Worm (Caenorhabditis elegans) whole organism, L3 larva: Measurements from ENCODE around the gene srh-180.

Experiments used
- ceh-16 ChIP-seq: sonication (generic microtip); optimal IDR thresholded peaks from 2 replicates; lab custom pipeline; 2017; ENCODE audit warnings: missing biosample characterization, missing genetic modification characterization
- elt-2 ChIP-seq: sonication (generic microtip); optimal IDR thresholded peaks from 2 replicates; lab custom pipeline; 2016; ENCODE audit warnings: missing genetic modification reagents, mild to moderate bottlenecking, missing genetic modification characterization, missing compliant biosample characterization
- elt-3 ChIP-seq, 3 experiments: fragments of 150-350 bp in 1 of 3; sonication (generic microtip) in 2 of 3; optimal IDR thresholded peaks; 2 replicates in 2 of 3; 4 replicates in 1 of 3; lab custom pipeline; 2014 to 2017; ENCODE audit warnings: missing biosample characterization in 3 of 3, missing genetic modification characterization in 3 of 3
- fkh-2 ChIP-seq: fragments of 150-350 bp; optimal IDR thresholded peaks from 2 replicates; lab custom pipeline; 2014; ENCODE audit warnings: missing biosample characterization, missing genetic modification reagents, missing genetic modification characterization
- mdl-1 ChIP-seq: fragments of 150-350 bp; optimal IDR thresholded peaks from 2 replicates; lab custom pipeline; 2014; ENCODE audit warnings: missing biosample characterization, missing genetic modification characterization
- mml-1 ChIP-seq: fragments of 150-350 bp; sonication (generic microtip); optimal IDR thresholded peaks from 3 replicates; lab custom pipeline; 2014; ENCODE audit warnings: missing biosample characterization, missing genetic modification characterization
- nhr-23 ChIP-seq: fragments of 150-350 bp; optimal IDR thresholded peaks from 2 replicates; lab custom pipeline; 2014; ENCODE audit warnings: missing biosample characterization, missing genetic modification reagents, missing genetic modification characterization
- nhr-237 ChIP-seq: fragments of 150-350 bp; optimal IDR thresholded peaks from 2 replicates; lab custom pipeline; 2014; ENCODE audit warnings: missing biosample characterization, missing genetic modification characterization
- nhr-25 ChIP-seq: sonication (generic microtip); optimal IDR thresholded peaks from 2 replicates; lab custom pipeline; 2017; ENCODE audit warnings: missing biosample characterization, missing genetic modification characterization
- nhr-77 ChIP-seq: fragments of 150-350 bp; optimal IDR thresholded peaks from 2 replicates; lab custom pipeline; 2014; ENCODE audit warnings: missing biosample characterization, missing genetic modification characterization
- pha-4 ChIP-seq: fragments of 150-350 bp; optimal IDR thresholded peaks from 2 replicates; lab custom pipeline; 2014; ENCODE audit warnings: missing biosample characterization, missing genetic modification reagents, missing genetic modification characterization
- pqm-1 ChIP-seq: fragments of 150-350 bp; optimal IDR thresholded peaks from 2 replicates; lab custom pipeline; 2017; ENCODE audit warnings: missing biosample characterization, missing genetic modification characterization, inconsistent platforms
- sea-2 ChIP-seq: fragments of 150-350 bp; sonication (generic microtip); optimal IDR thresholded peaks from 4 replicates; lab custom pipeline; 2014; ENCODE audit warnings: missing biosample characterization, missing genetic modification reagents, missing genetic modification characterization
- snpc-4 ChIP-seq: fragments of 150-350 bp; optimal IDR thresholded peaks from 2 replicates; lab custom pipeline; 2014; ENCODE audit warnings: missing biosample characterization, missing genetic modification characterization
- unc-62 ChIP-seq: fragments of 150-350 bp; sonication (generic microtip); optimal IDR thresholded peaks from 4 replicates; lab custom pipeline; 2014; ENCODE audit warnings: missing biosample characterization, missing genetic modification reagents, missing genetic modification characterization
- zag-1 ChIP-seq: fragments of 150-350 bp; optimal IDR thresholded peaks from 2 replicates; lab custom pipeline; 2014; ENCODE audit warnings: missing biosample characterization, missing genetic modification characterization

The srh-180 gene

DNA sequence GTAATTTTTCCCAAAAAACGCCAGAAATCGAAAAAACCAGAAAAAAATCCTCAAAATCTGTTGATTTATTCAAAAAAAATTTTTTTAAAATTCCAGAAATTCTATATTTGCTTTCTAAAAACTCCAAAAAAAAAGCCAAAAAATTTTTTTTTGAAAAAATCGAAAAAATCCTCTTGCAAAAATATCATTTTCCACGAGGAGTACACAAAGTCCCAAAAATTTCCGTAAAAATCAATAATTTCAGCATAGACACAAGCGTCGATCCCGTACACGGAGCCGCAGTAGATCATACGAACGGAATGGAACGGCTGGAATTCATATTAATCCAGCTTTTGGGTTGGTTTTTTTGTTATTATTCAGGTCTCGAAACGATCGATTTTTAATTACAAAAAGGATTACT, 50.8 kb downstream of the srh-180 start:
- TF ChIP-seq nhr-23 (tag; lab: Kevin White, UChicago) (no peak), elt-2 (tag; lab: Kevin White, UChicago) (no peak), nhr-77 (tag; lab: Kevin White, UChicago) (no peak), mdl-1 (tag; lab: Kevin White, UChicago) (no peak), unc-62 (GFP tag; lab: Kevin White, UChicago) (no peak), sea-2 (GFP tag; lab: Kevin White, UChicago) (no peak), ceh-16 (tag; lab: Kevin White, UChicago) (no peak), nhr-25 (tag; lab: Kevin White, UChicago) (no peak), mml-1 (tag; lab: Kevin White, UChicago) (no peak), snpc-4 (tag; lab: Kevin White, UChicago) (no peak), pha-4 (tag; lab: Kevin White, UChicago) (no peak), fkh-2 (no peak), pqm-1 (tag; lab: Kevin White, UChicago) (no peak), nhr-237 (tag; lab: Kevin White, UChicago) (no peak), elt-3 (tag; optimal IDR thresholded peaks at IDR 0.05; lab: Kevin White, UChicago) (no peak), zag-1 (tag; lab: Kevin White, UChicago) (no peak)
